Worm (Caenorhabditis elegans): ENCODE measurements around the gene dod-24.

DNA sequence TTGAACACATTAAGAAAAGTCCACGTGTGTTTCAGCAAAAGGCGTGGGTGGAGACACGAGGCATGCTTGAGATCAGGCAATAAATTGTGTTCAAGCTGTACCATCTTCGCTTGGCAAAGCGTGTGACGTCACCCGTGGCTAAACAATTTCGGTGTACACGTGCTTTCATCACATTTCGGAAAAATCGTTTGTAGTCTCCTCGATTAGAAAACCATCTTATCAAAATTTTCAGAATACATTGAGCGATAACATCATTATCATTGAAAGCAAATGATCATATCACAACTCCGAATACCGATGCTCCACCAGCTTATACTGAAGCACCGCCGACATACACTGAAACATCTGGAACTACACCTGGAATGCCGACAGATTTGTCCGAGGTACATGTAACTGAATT is 39.6 kb downstream of the dod-24 start:
- no peak for TF ChIP-seq aly-2 (tag; optimal IDR thresholded peaks at IDR 0.05)
- no peak for TF ChIP-seq nhr-23 (tag; optimal IDR thresholded peaks at IDR 0.05)
- TF ChIP-seq nhr-237 (tag; optimal IDR thresholded peaks at IDR 0.05), result no peak
